Fruit fly (Drosophila melanogaster): ENCODE results near the gene TBC1D16.

DNA sequence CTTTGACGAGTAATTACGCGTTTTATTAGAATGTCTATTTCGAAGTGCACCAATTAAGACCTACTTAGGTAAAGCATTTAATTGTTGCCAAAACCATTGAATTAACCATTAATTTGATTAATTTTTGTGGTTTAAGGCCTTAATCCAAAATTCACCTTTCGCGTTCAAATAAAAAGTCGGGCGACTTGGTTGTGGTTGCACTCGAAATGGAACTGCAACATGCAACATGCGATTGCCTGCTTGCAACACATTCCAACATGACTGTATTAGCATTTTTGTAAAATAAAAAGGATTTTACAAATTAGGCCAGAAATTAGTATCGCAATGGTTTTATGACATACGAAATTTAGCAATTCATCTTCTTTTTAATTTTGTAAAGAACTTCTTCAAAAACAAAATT lies 39.4 kb upstream of the TBC1D16 start:
- TF ChIP-seq CG33017 (tag; optimal IDR thresholded peaks at IDR 0.05) (no peak), CG7045 (GFP tag; optimal IDR thresholded peaks at IDR 0.05) (no peak), Clk (GFP tag; optimal IDR thresholded peaks at IDR 0.05) (no peak), CG7101 (tag; optimal IDR thresholded peaks at IDR 0.05) (no peak), CG14711 (tag; optimal IDR thresholded peaks at IDR 0.05) (no peak), toe (GFP tag; optimal IDR thresholded peaks at IDR 0.05) (no peak)
